Fruit fly (Drosophila melanogaster): ENCODE data around the gene CG31698.

Gene CG31698

dm6 chr2L:3127813-3128212 lies 45.8 kb downstream of the CG31698 start (continued):
- TF ChIP-seq CG8388 (GFP tag; optimal IDR thresholded peaks at IDR 0.05) = peak; percentile 8
- peak; percentile 31 for TF ChIP-seq dmrt99B (tag; optimal IDR thresholded peaks at IDR 0.05)
- TF ChIP-seq vvl (GFP tag; IDR thresholded peaks at IDR 0.05) = 0 out of 2 replicates have a peak, but pooled peaks have one; percentile 13
- TF ChIP-seq gfzf (GFP tag; optimal IDR thresholded peaks at IDR 0.05) = no peak
- no peak for TF ChIP-seq chinmo (GFP tag; IDR thresholded peaks at IDR 0.05; ENCODE audit: partially characterized antibody)
- no peak for TF ChIP-seq pzg (GFP tag; optimal IDR thresholded peaks at IDR 0.05)
- no peak for TF ChIP-seq CG14667 (GFP tag; IDR thresholded peaks at IDR 0.05)
- peak; percentile 6 for TF ChIP-seq CG12391 (tag; optimal IDR thresholded peaks at IDR 0.05)
- TF ChIP-seq tna (GFP tag; IDR thresholded peaks at IDR 0.05; ENCODE audit: partially characterized antibody) = no peak
- TF ChIP-seq tap (tag; optimal IDR thresholded peaks at IDR 0.05) = peak; percentile 31
- peak; percentile 42; the same call in 1 of the 2 replicates for TF ChIP-seq CG31441 (GFP tag; IDR thresholded peaks at IDR 0.05)
- TF ChIP-seq CG7839 (tag; optimal IDR thresholded peaks at IDR 0.05) = peak; percentile 8
- TF ChIP-seq slou (GFP tag; optimal IDR thresholded peaks at IDR 0.05) = no peak
- TF ChIP-seq zfh1 (GFP tag; IDR thresholded peaks at IDR 0.05) = no peak
- TF ChIP-seq Hr51 (GFP tag; optimal IDR thresholded peaks at IDR 0.05) = peak in 1 of 2 experiments; percentile 12
- TF ChIP-seq rib (GFP tag; IDR thresholded peaks at IDR 0.05) = no peak
- 0 out of 2 replicates have a peak, but pooled peaks have one; percentile 6 for TF ChIP-seq Xrp1 (GFP tag; IDR thresholded peaks at IDR 0.05)
- no peak for TF ChIP-seq CG7963 (GFP tag; IDR thresholded peaks at IDR 0.05; ENCODE audit: partially characterized antibody)
- TF ChIP-seq HLH3B (GFP tag; IDR thresholded peaks at IDR 0.05) = peak; percentile 12; the same call in 1 of the 2 replicates
- TF ChIP-seq ham (GFP tag; IDR thresholded peaks at IDR 0.05) = no peak
- TF ChIP-seq CG17359 (tag; optimal IDR thresholded peaks at IDR 0.05) = peak; percentile 10
- TF ChIP-seq CG8478 (optimal IDR thresholded peaks at IDR 0.05) = no peak
- no peak for TF ChIP-seq ERR (GFP tag; optimal IDR thresholded peaks at IDR 0.05)
- no peak for TF ChIP-seq CG12219 (GFP tag; optimal IDR thresholded peaks at IDR 0.05)
- TF ChIP-seq jing (GFP tag; optimal IDR thresholded peaks at IDR 0.05) = no peak
- no peak for TF ChIP-seq Aef1 (GFP tag; IDR thresholded peaks at IDR 0.05)
- TF ChIP-seq gem (tag; optimal IDR thresholded peaks at IDR 0.05) = peak; percentile 53
- TF ChIP-seq Sox102F (GFP tag; optimal IDR thresholded peaks at IDR 0.05) = peak; percentile 28
- TF ChIP-seq CG11085 (GFP tag; IDR thresholded peaks at IDR 0.05) = no peak
- no peak for TF ChIP-seq CG13624 (GFP tag; optimal IDR thresholded peaks at IDR 0.05)
- no peak for TF ChIP-seq zf30C (GFP tag; optimal IDR thresholded peaks at IDR 0.05)
- peak; percentile 68 for TF ChIP-seq sens (GFP tag)
- peak; percentile 22 for TF ChIP-seq nmo (GFP tag; optimal IDR thresholded peaks at IDR 0.05)
- no peak for TF ChIP-seq Poxn (GFP tag; IDR thresholded peaks at IDR 0.05)
- no peak for TF ChIP-seq ind (GFP tag; optimal IDR thresholded peaks at IDR 0.05)
- TF ChIP-seq dm (GFP tag; optimal IDR thresholded peaks at IDR 0.05) = no peak
- TF ChIP-seq Usf (GFP tag; optimal IDR thresholded peaks at IDR 0.05) = no peak
- TF ChIP-seq CG10979 (tag; optimal IDR thresholded peaks at IDR 0.05) = peak; percentile 46
- TF ChIP-seq salm (tag; optimal IDR thresholded peaks at IDR 0.05) = no peak
- TF ChIP-seq gt (GFP tag; IDR thresholded peaks at IDR 0.05) = no peak
- peak; percentile 13 for TF ChIP-seq Ssrp (tag; optimal IDR thresholded peaks at IDR 0.05)
- peak; percentile 34 for TF ChIP-seq unpg (GFP tag; optimal IDR thresholded peaks at IDR 0.05)
- TF ChIP-seq sna (GFP tag; IDR thresholded peaks at IDR 0.05; ENCODE audit: partially characterized antibody) = no peak
- TF ChIP-seq CG17802 (tag; optimal IDR thresholded peaks at IDR 0.05) = no peak
- TF ChIP-seq CG17328 (GFP tag; IDR thresholded peaks at IDR 0.05) = no peak
- TF ChIP-seq pum (GFP tag; optimal IDR thresholded peaks at IDR 0.05) = no peak
- peak; percentile 5 for TF ChIP-seq lab (GFP tag; optimal IDR thresholded peaks at IDR 0.05)
- no peak for TF ChIP-seq sqz (GFP tag; optimal IDR thresholded peaks at IDR 0.05)
- no peak for TF ChIP-seq Jarid2 (GFP tag; optimal IDR thresholded peaks at IDR 0.05)
- no peak for TF ChIP-seq lilli (GFP tag; optimal IDR thresholded peaks at IDR 0.05)
- peak; percentile 17 for TF ChIP-seq PHDP (tag; optimal IDR thresholded peaks at IDR 0.05)

All from whole organism, embryonic.